Worm (Caenorhabditis elegans) whole organism, L4 larva: ENCODE results near the gene C44B7.11.

ENCODE experiments used
- D1046.2 ChIP-seq: fragments of 200-800 bp; sonication (Bioruptor generic); IDR thresholded peaks from 2 replicates; pipeline ENCODE4 v1.3.6; 2022; ENCODE audit warnings: missing genetic modification characterization, missing compliant biosample characterization
- F44E2.7 ChIP-seq: fragments of 200-800 bp; sonication (Bioruptor generic); IDR thresholded peaks from 2 replicates; pipeline ENCODE4 v2.1.2; 2022; ENCODE audit warnings: missing genetic modification characterization, missing compliant biosample characterization
- F49E8.2 ChIP-seq: sonication (generic microtip); optimal IDR thresholded peaks from 2 replicates; lab custom pipeline; 2016; ENCODE audit warnings: missing compliant biosample characterization, mild to moderate bottlenecking, missing genetic modification characterization, borderline replicate concordance
- R02D3.7 ChIP-seq: fragments of 150-350 bp; sonication (generic microtip); optimal IDR thresholded peaks from 3 replicates; lab custom pipeline; 2014; ENCODE audit warnings: missing biosample characterization, missing genetic modification characterization
- T20F7.1 ChIP-seq: fragments of 200-800 bp; sonication (Bioruptor generic); optimal IDR thresholded peaks from 2 replicates; lab custom pipeline; 2018; ENCODE audit warnings: mild to moderate bottlenecking, missing genetic modification characterization, missing compliant biosample characterization
- T26A8.4 ChIP-seq: fragments of 200-800 bp; sonication (Bioruptor generic); IDR thresholded peaks from 2 replicates; pipeline ENCODE4 v1.3.6; 2022; ENCODE audit warnings: missing genetic modification characterization, missing compliant biosample characterization
- Y5F2A.4 ChIP-seq: fragments of 200-800 bp; sonication (Bioruptor generic); optimal IDR thresholded peaks from 2 replicates; lab custom pipeline; 2018; ENCODE audit warnings: mild to moderate bottlenecking, missing genetic modification characterization, missing compliant biosample characterization
- Y75B8A.6 ChIP-seq: fragments of 200-800 bp; sonication (Bioruptor generic); IDR thresholded peaks from 2 replicates; pipeline ENCODE4 v1.3.6; 2022; ENCODE audit warnings: missing genetic modification reagents, missing genetic modification characterization, missing compliant biosample characterization
- ZK337.2 ChIP-seq: fragments of 200-800 bp; sonication (Bioruptor generic); IDR thresholded peaks from 2 replicates; pipeline ENCODE4 v1.3.6; 2022; ENCODE audit warnings: missing genetic modification reagents, missing genetic modification characterization, missing compliant biosample characterization
- ZK546.5 ChIP-seq, 2 experiments: sonication (generic microtip); optimal IDR thresholded peaks; 2 replicates each; lab custom pipeline; 2017; ENCODE audit warnings: missing biosample characterization in 2 of 2, missing genetic modification characterization in 2 of 2
- aha-1 ChIP-seq: fragments of 150-350 bp; peaks from one replicate; lab custom pipeline; 2014; ENCODE audit warnings: missing biosample characterization, missing genetic modification characterization
- aly-2 ChIP-seq: sonication (generic microtip); optimal IDR thresholded peaks from 2 replicates; lab custom pipeline; 2018; ENCODE audit warnings: missing biosample characterization, missing genetic modification characterization
- arid-1 ChIP-seq: fragments of 200-800 bp; sonication (Bioruptor generic); conservative IDR thresholded peaks from 2 replicates; pipeline ENCODE4 v1.3.6; 2022; ENCODE audit warnings: missing genetic modification reagents, missing genetic modification characterization, missing compliant biosample characterization
- daf-12 ChIP-seq: fragments of 150-350 bp; optimal IDR thresholded peaks from 2 replicates; lab custom pipeline; 2014; ENCODE audit warnings: missing biosample characterization, missing genetic modification reagents, missing genetic modification characterization
- daf-16 ChIP-seq, 3 experiments: sonication (generic microtip); optimal IDR thresholded peaks; 2 replicates each; lab custom pipeline; 2016 to 2017; ENCODE audit warnings: missing genetic modification characterization in 3 of 3, missing genetic modification reagents in 3 of 3, mild to moderate bottlenecking in 2 of 3, missing compliant biosample characterization in 2 of 3, missing biosample characterization in 1 of 3, moderate library complexity in 1 of 3
- daf-8 ChIP-seq: fragments of 200-800 bp; sonication (Bioruptor generic); IDR thresholded peaks from 2 replicates; pipeline ENCODE4 v1.3.6; 2022; ENCODE audit warnings: missing genetic modification characterization, missing compliant biosample characterization
- dmd-6 ChIP-seq: fragments of 200-800 bp; sonication (Bioruptor generic); IDR thresholded peaks from 2 replicates; pipeline ENCODE4 v1.3.6; 2022; ENCODE audit warnings: missing genetic modification reagents, missing genetic modification characterization, missing compliant biosample characterization
- duxl-1 ChIP-seq: sonication (generic microtip); optimal IDR thresholded peaks from 2 replicates; lab custom pipeline; 2016; ENCODE audit warnings: mild to moderate bottlenecking, missing genetic modification characterization, moderate library complexity, missing compliant biosample characterization; ENCODE audit not compliant: poor library complexity
- egl-27 ChIP-seq: sonication (generic microtip); optimal IDR thresholded peaks from 3 replicates; lab custom pipeline; 2017; ENCODE audit warnings: missing biosample characterization, missing genetic modification reagents, missing genetic modification characterization
- egl-43 ChIP-seq: fragments of 200-800 bp; sonication (Bioruptor generic); IDR thresholded peaks from 2 replicates; pipeline ENCODE4 v1.3.6; 2022; ENCODE audit warnings: missing genetic modification reagents, missing genetic modification characterization, missing compliant biosample characterization
- hif-1 ChIP-seq, 2 experiments: sonication (generic microtip); optimal IDR thresholded peaks; 2 replicates each; lab custom pipeline; 2016 to 2017; ENCODE audit warnings: missing compliant biosample characterization in 2 of 2, missing genetic modification characterization in 2 of 2, missing genetic modification reagents in 2 of 2, missing genotype in 2 of 2, mild to moderate bottlenecking in 1 of 2
- hlh-11 ChIP-seq: fragments of 200-800 bp; sonication (Bioruptor generic); optimal IDR thresholded peaks from 2 replicates; lab custom pipeline; 2018; ENCODE audit warnings: mild to moderate bottlenecking, missing genetic modification characterization, missing compliant biosample characterization
- lim-7 ChIP-seq: fragments of 200-800 bp; sonication (Bioruptor generic); IDR thresholded peaks from 2 replicates; pipeline ENCODE4 v1.3.6; 2022; ENCODE audit warnings: missing genetic modification characterization, missing compliant biosample characterization
- lin-1 ChIP-seq: fragments of 200-800 bp; sonication (Bioruptor generic); IDR thresholded peaks from 2 replicates; pipeline ENCODE4 v1.3.6; 2022; ENCODE audit warnings: missing genetic modification reagents, missing genetic modification characterization, missing compliant biosample characterization
- lin-15B ChIP-seq: fragments of 150-350 bp; sonication (generic microtip); optimal IDR thresholded peaks from 3 replicates; lab custom pipeline; 2014; ENCODE audit warnings: missing biosample characterization, missing genetic modification characterization
- lin-29 ChIP-seq: fragments of 200-800 bp; sonication (Bioruptor generic); IDR thresholded peaks from 2 replicates; pipeline ENCODE4 v1.3.6; 2022; ENCODE audit warnings: missing genetic modification reagents, missing genetic modification characterization, missing compliant biosample characterization
- lin-38 ChIP-seq: fragments of 200-800 bp; sonication (Bioruptor generic); IDR thresholded peaks from 2 replicates; pipeline ENCODE4 v1.3.6; 2022; ENCODE audit warnings: missing genetic modification reagents, missing genetic modification characterization, missing compliant biosample characterization
- lin-39 ChIP-seq: fragments of 150-350 bp; optimal IDR thresholded peaks from 2 replicates; lab custom pipeline; 2014; ENCODE audit warnings: missing biosample characterization, missing genetic modification reagents, missing genetic modification characterization
- lsy-2 ChIP-seq, 2 experiments: fragments of 150-350 bp in 1 of 2; sonication (generic microtip) in 1 of 2; optimal IDR thresholded peaks; 2 replicates each; lab custom pipeline; 2014 to 2017; ENCODE audit warnings: missing biosample characterization in 2 of 2, missing genetic modification characterization in 2 of 2
- madf-5 ChIP-seq, 2 experiments: fragments of 200-800 bp; sonication (Bioruptor generic); IDR thresholded peaks; 2 replicates each; pipeline ENCODE4 v1.3.6; 2022; ENCODE audit warnings: missing compliant biosample characterization in 2 of 2, missing genetic modification characterization in 2 of 2
- madf-9 ChIP-seq: fragments of 200-800 bp; sonication (Bioruptor generic); conservative IDR thresholded peaks from 2 replicates; pipeline ENCODE4 v1.3.6; 2022; ENCODE audit warnings: missing genetic modification reagents, missing genetic modification characterization, missing compliant biosample characterization
- mdl-1 ChIP-seq, 2 experiments: fragments of 150-350 bp in 1 of 2; sonication (generic microtip) in 1 of 2; optimal IDR thresholded peaks; 2 replicates each; lab custom pipeline; 2014 to 2017; ENCODE audit warnings: missing biosample characterization in 2 of 2, missing genetic modification characterization in 2 of 2
- mep-1 ChIP-seq: fragments of 150-350 bp; sonication (generic microtip); optimal IDR thresholded peaks from 3 replicates; lab custom pipeline; 2014; ENCODE audit warnings: missing biosample characterization, missing genetic modification characterization
- mxl-3 ChIP-seq: fragments of 200-800 bp; sonication (Bioruptor generic); optimal IDR thresholded peaks from 2 replicates; lab custom pipeline; 2018; ENCODE audit warnings: mild to moderate bottlenecking, missing genetic modification characterization, missing compliant biosample characterization
- nhr-237 ChIP-seq: sonication (generic microtip); optimal IDR thresholded peaks from 2 replicates; lab custom pipeline; 2017; ENCODE audit warnings: missing biosample characterization, missing genetic modification characterization
- nhr-28 ChIP-seq: fragments of 150-350 bp; optimal IDR thresholded peaks from 2 replicates; lab custom pipeline; 2014; ENCODE audit warnings: missing biosample characterization, missing genetic modification characterization
- nhr-6 ChIP-seq: fragments of 150-350 bp; optimal IDR thresholded peaks from 2 replicates; lab custom pipeline; 2014; ENCODE audit warnings: missing biosample characterization, missing genetic modification characterization
- nhr-76 ChIP-seq: fragments of 150-350 bp; optimal IDR thresholded peaks from 2 replicates; lab custom pipeline; 2014; ENCODE audit warnings: missing biosample characterization, missing genetic modification characterization
- nhr-77 ChIP-seq: fragments of 150-350 bp; optimal IDR thresholded peaks from 2 replicates; lab custom pipeline; 2014; ENCODE audit warnings: missing biosample characterization, missing genetic modification characterization
- rbr-2 ChIP-seq: sonication (generic microtip); optimal IDR thresholded peaks from 2 replicates; lab custom pipeline; 2016; ENCODE audit warnings: missing genotype, missing genetic modification characterization, missing compliant biosample characterization
- snpc-4 ChIP-seq: fragments of 150-350 bp; optimal IDR thresholded peaks from 2 replicates; lab custom pipeline; 2014; ENCODE audit warnings: missing biosample characterization, missing genetic modification characterization
- spr-3 ChIP-seq: fragments of 200-800 bp; sonication (Bioruptor generic); optimal IDR thresholded peaks from 2 replicates; lab custom pipeline; 2018; ENCODE audit warnings: mild to moderate bottlenecking, missing genetic modification characterization, missing compliant biosample characterization
- tag-97 ChIP-seq: fragments of 200-800 bp; sonication (Bioruptor generic); IDR thresholded peaks from 2 replicates; pipeline ENCODE4 v1.3.6; 2022; ENCODE audit warnings: missing genetic modification characterization, missing compliant biosample characterization
- tra-1 ChIP-seq: fragments of 200-800 bp; sonication (Bioruptor generic); IDR thresholded peaks from 2 replicates; pipeline ENCODE4 v1.3.6; 2022; ENCODE audit warnings: missing genetic modification reagents, missing genetic modification characterization, missing compliant biosample characterization
- vab-7 ChIP-seq: fragments of 200-800 bp; sonication (Bioruptor generic); IDR thresholded peaks from 2 replicates; pipeline ENCODE4 v1.3.6; 2022; ENCODE audit warnings: missing genetic modification reagents, missing genetic modification characterization, missing compliant biosample characterization
- zag-1 ChIP-seq: fragments of 150-350 bp; optimal IDR thresholded peaks from 2 replicates; lab custom pipeline; 2014; ENCODE audit warnings: missing biosample characterization, missing genetic modification characterization
- ztf-11 ChIP-seq: fragments of 150-350 bp; optimal IDR thresholded peaks from 2 replicates; lab custom pipeline; 2014; ENCODE audit warnings: missing biosample characterization, missing genetic modification characterization

C44B7.11 gene

DNA sequence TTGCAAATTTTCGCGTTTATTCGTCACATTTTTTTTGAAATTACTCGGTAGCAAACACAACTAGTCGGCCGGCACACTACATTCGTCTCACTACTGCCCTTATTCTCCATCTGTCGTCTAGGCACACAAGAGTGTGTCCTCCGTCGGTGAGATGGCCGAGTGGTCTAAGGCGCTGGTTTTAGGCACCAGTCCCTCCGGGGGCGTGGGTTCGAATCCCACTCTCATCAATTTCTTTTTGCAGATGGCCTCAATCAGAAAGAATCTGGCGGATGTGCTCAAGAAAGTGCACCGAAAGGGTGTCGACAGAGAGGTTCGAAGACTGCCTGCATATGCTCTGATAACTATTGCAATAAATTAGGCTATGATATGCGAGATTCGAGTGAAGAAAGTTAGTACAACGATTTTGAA lies 44.3 kb downstream of the C44B7.11 start (continued):
- TF ChIP-seq lsy-2 (tag; optimal IDR thresholded peaks at IDR 0.05; lab: Kevin White, UChicago) (peak; percentile 9 to 58), nhr-77 (tag; lab: Kevin White, UChicago) (peak; percentile 56), R02D3.7 (tag; lab: Kevin White, UChicago) (no peak), egl-27 (tag; lab: Kevin White, UChicago) (no peak), lin-39 (tag; lab: Kevin White, UChicago) (no peak), tag-97 (no peak), daf-16 (GFP tag; optimal IDR thresholded peaks at IDR 0.05; lab: Kevin White, UChicago) (peak; percentile 63 to 80), daf-16 (tag; optimal IDR thresholded peaks at IDR 0.05; lab: Kevin White, UChicago) (peak; percentile 11), snpc-4 (tag; lab: Kevin White, UChicago) (no peak), mep-1 (peak; percentile 80), T20F7.1 (GFP tag; lab: Kevin White, UChicago) (no peak), hif-1 (tag; optimal IDR thresholded peaks at IDR 0.05; lab: Kevin White, UChicago) (peak; percentile 19 to 58), aly-2 (tag; lab: Kevin White, UChicago) (no peak), nhr-28 (peak; percentile 68), T26A8.4 (GFP tag; lab: Robert Waterston, UW) (peak; percentile 65), aha-1 (tag; lab: Kevin White, UChicago) (peak; percentile 91), vab-7 (GFP tag; lab: Robert Waterston, UW) (peak; percentile 81), zag-1 (tag; lab: Kevin White, UChicago) (no peak), ZK337.2 (peak; percentile 66; the same call in 1 of the 2 replicates), ZK546.5 (tag; optimal IDR thresholded peaks at IDR 0.05; lab: Kevin White, UChicago) (no peak), hlh-11 (tag; lab: Kevin White, UChicago) (peak; percentile 71), D1046.2 (GFP tag; lab: Robert Waterston, UW) (peak; percentile 60; the same call in 1 of the 2 replicates), dmd-6 (GFP tag; lab: Robert Waterston, UW) (peak; percentile 77), lin-38 (peak; percentile 68), nhr-76 (tag; lab: Kevin White, UChicago) (no peak), tra-1 (GFP tag; lab: Robert Waterston, UW) (peak; percentile 62; the same call in 1 of the 2 replicates), F44E2.7 (GFP tag; lab: Robert Waterston, UW) (peak; percentile 82; the same call in 1 of the 2 replicates), rbr-2 (tag; lab: Kevin White, UChicago) (peak; percentile 80), lin-29 (GFP tag; lab: Robert Waterston, UW) (peak; percentile 59; the same call in 1 of the 2 replicates), mxl-3 (GFP tag; lab: Kevin White, UChicago) (peak; percentile 64), lin-1 (GFP tag; lab: Robert Waterston, UW) (no peak; the same call in 1 of the 2 replicates)

ce11 chrII:6851938-6852337 lies 45.4 kb downstream of the C44B7.11 start, which contains the start of gene C04A2.15:
Gene C04A2.15 (plus strand): TSS chrII:6852236.
- peak; percentile 21 for TF ChIP-seq aha-1 (tag; lab: Kevin White, UChicago)
- no peak for TF ChIP-seq vab-7 (GFP tag; lab: Robert Waterston, UW)
- TF ChIP-seq lin-29 (GFP tag; lab: Robert Waterston, UW), result no peak
- TF ChIP-seq madf-5 (GFP tag; IDR thresholded peaks at IDR 0.05; lab: Robert Waterston, UW), result no peak
- no peak for TF ChIP-seq lin-15B (tag; lab: Kevin White, UChicago)
- TF ChIP-seq, all 104 proteins: peak for 1

DNA sequence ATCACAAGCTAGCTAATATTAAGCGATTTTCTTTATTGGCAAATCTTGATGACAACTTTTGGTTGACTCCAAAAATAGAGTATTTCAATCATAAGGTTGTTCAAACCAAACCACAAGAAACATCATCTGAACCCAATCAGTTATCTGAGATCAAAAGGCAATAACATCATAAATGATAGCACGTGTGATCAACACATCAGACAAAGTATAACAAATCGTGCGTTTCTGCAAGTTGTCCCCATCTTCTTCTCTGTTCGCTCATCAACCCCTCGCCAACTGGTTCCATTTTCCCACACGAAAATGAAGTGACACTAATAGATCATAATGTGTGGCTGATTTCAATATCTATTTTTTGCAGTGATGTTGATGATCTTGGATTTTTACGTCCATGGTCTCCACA lies 48.0 kb downstream of the C44B7.11 start:
- TF ChIP-seq T20F7.1 (GFP tag; lab: Kevin White, UChicago) (no peak), spr-3 (GFP tag; lab: Kevin White, UChicago) (no peak), daf-12 (tag; lab: Kevin White, UChicago) (no peak), nhr-28 (peak; percentile 94), arid-1 (no peak), Y5F2A.4 (no peak), egl-43 (GFP tag; lab: Robert Waterston, UW) (no peak), lim-7 (no peak), Y75B8A.6 (GFP tag; lab: Robert Waterston, UW) (no peak), T26A8.4 (GFP tag; lab: Robert Waterston, UW) (0 out of 2 replicates have a peak, but pooled peaks have one; percentile 20), madf-5 (GFP tag; IDR thresholded peaks at IDR 0.05; lab: Robert Waterston, UW) (no peak), F49E8.2 (tag; lab: Kevin White, UChicago) (no peak), nhr-6 (tag; lab: Kevin White, UChicago) (no peak), daf-8 (GFP tag; lab: Robert Waterston, UW) (no peak), egl-27 (tag; lab: Kevin White, UChicago) (peak; percentile 40), mdl-1 (tag; optimal IDR thresholded peaks at IDR 0.05; lab: Kevin White, UChicago) (peak; percentile 73 to 97), ztf-11 (tag; lab: Kevin White, UChicago) (no peak), duxl-1 (tag; lab: Kevin White, UChicago) (no peak), D1046.2 (GFP tag; lab: Robert Waterston, UW) (no peak), nhr-237 (tag; lab: Kevin White, UChicago) (no peak), aha-1 (tag; lab: Kevin White, UChicago) (peak; percentile 97), madf-9 (GFP tag; lab: Robert Waterston, UW) (no peak), hif-1 (tag; optimal IDR thresholded peaks at IDR 0.05; lab: Kevin White, UChicago) (peak in 1 of 2 experiments; percentile 80)
